Fruit fly (Drosophila melanogaster): ENCODE results near the gene CG10013.
A peak's percentile ranks its signal among the peaks of the same experiment; 100 is the strongest.

Gene CG10013

dm6 chr3R:12356044-12356443 lies 32.7 kb downstream of the CG10013 start, which contains the start of gene MBD-R2 (continued):
- TF ChIP-seq MESR4 (GFP tag; optimal IDR thresholded peaks at IDR 0.05) (peak; percentile 96), CG12659 (GFP tag; optimal IDR thresholded peaks at IDR 0.05) (peak; percentile 62), CG10267 (tag; optimal IDR thresholded peaks at IDR 0.05) (peak; percentile 41), phol (tag; optimal IDR thresholded peaks at IDR 0.05) (peak; percentile 20), CG34224 (GFP tag; IDR thresholded peaks at IDR 0.05; ENCODE audit: partially characterized antibody) (peak; percentile 66; the same call in 2 of the 3 replicates), CG4617 (GFP tag; optimal IDR thresholded peaks at IDR 0.05; ENCODE audit: borderline replicate concordance) (peak; percentile 94), grau (tag; optimal IDR thresholded peaks at IDR 0.05) (peak; percentile 42), Nf-YC (tag; optimal IDR thresholded peaks at IDR 0.05) (peak; percentile 24), CG14860 (GFP tag; IDR thresholded peaks at IDR 0.05; ENCODE audit: partially characterized antibody) (0 out of 3 replicates have a peak, but pooled peaks have one; percentile 37), CG34422 (GFP tag; IDR thresholded peaks at IDR 0.05) (0 out of 3 replicates have a peak, but pooled peaks have one; percentile 38), CTCF (GFP tag; optimal IDR thresholded peaks at IDR 0.05) (peak; percentile 52), Dref (GFP tag; IDR thresholded peaks at IDR 0.05) (peak; percentile 67), CG13287 (GFP tag; IDR thresholded peaks at IDR 0.05; ENCODE audit: partially characterized antibody) (peak; percentile 84), ato (GFP tag; IDR thresholded peaks at IDR 0.05; ENCODE audit: partially characterized antibody) (no peak; the same call in none of the 2 replicates), CoRest (tag; optimal IDR thresholded peaks at IDR 0.05) (peak; percentile 19), gfzf (GFP tag; optimal IDR thresholded peaks at IDR 0.05) (peak; percentile 74), YL-1 (GFP tag; optimal IDR thresholded peaks at IDR 0.05) (peak; percentile 87), Lhr (GFP tag; optimal IDR thresholded peaks at IDR 0.05) (peak; percentile 54), tna (GFP tag; IDR thresholded peaks at IDR 0.05; ENCODE audit: partially characterized antibody) (peak; percentile 28; the same call in 1 of the 2 replicates), Dll (GFP tag; IDR thresholded peaks at IDR 0.05; ENCODE audit: partially characterized antibody) (peak; percentile 78), CG10209 (GFP tag; optimal IDR thresholded peaks at IDR 0.05) (no peak), Scr (GFP tag; IDR thresholded peaks at IDR 0.05; ENCODE audit: partially characterized antibody) (peak; percentile 76), insv (GFP tag; optimal IDR thresholded peaks at IDR 0.05) (no peak), row (GFP tag; IDR thresholded peaks at IDR 0.05) (peak; percentile 69), Usf (GFP tag; optimal IDR thresholded peaks at IDR 0.05) (no peak), CG14710 (tag; optimal IDR thresholded peaks at IDR 0.05) (peak; percentile 46), amos (GFP tag; IDR thresholded peaks at IDR 0.05; ENCODE audit: partially characterized antibody) (peak; percentile 75), Doc3 (GFP tag; IDR thresholded peaks at IDR 0.05; ENCODE audit: partially characterized antibody) (peak; percentile 56; the same call in 2 of the 3 replicates), Pdp1 (GFP tag; optimal IDR thresholded peaks at IDR 0.05) (peak in 1 of 2 experiments; percentile 21), hbn (GFP tag; IDR thresholded peaks at IDR 0.05; ENCODE audit: partially characterized antibody) (peak; percentile 71), exex (tag; optimal IDR thresholded peaks at IDR 0.05) (no peak), unc-4 (GFP tag; IDR thresholded peaks at IDR 0.05; ENCODE audit: partially characterized antibody) (peak; percentile 80), CG9797 (GFP tag; optimal IDR thresholded peaks at IDR 0.05) (peak; percentile 60), ci (GFP tag; IDR thresholded peaks at IDR 0.05) (0 out of 3 replicates have a peak, but pooled peaks have one; percentile 33), CG17328 (GFP tag; IDR thresholded peaks at IDR 0.05) (0 out of 2 replicates have a peak, but pooled peaks have one; percentile 27), crol (GFP tag; IDR thresholded peaks at IDR 0.05) (peak; percentile 89), CG13424 (tag; optimal IDR thresholded peaks at IDR 0.05) (peak; percentile 16), Adf1 (GFP tag; IDR thresholded peaks at IDR 0.05) (no peak), Med (GFP tag) (peak; percentile 35), HmgZ (tag; optimal IDR thresholded peaks at IDR 0.05) (peak; percentile 47), pb (GFP tag; optimal IDR thresholded peaks at IDR 0.05) (no peak), CG17361 (GFP tag; IDR thresholded peaks at IDR 0.05) (0 out of 3 replicates have a peak, but pooled peaks have one; percentile 26), vnd (GFP tag; IDR thresholded peaks at IDR 0.05; ENCODE audit: partially characterized antibody) (peak; percentile 52; the same call in 2 of the 3 replicates), CG16813 (GFP tag; IDR thresholded peaks at IDR 0.05; ENCODE audit: partially characterized antibody) (peak; percentile 69), Sry-δ (GFP tag; optimal IDR thresholded peaks at IDR 0.05) (peak; percentile 62), gem (tag; optimal IDR thresholded peaks at IDR 0.05) (peak; percentile 22), inv (GFP tag; IDR thresholded peaks at IDR 0.05; ENCODE audit: partially characterized antibody) (peak; percentile 62; the same call in 1 of the 2 replicates)
